Fruit fly (Drosophila melanogaster): ENCODE results near the gene Amnionless.

Amnionless gene

DNA sequence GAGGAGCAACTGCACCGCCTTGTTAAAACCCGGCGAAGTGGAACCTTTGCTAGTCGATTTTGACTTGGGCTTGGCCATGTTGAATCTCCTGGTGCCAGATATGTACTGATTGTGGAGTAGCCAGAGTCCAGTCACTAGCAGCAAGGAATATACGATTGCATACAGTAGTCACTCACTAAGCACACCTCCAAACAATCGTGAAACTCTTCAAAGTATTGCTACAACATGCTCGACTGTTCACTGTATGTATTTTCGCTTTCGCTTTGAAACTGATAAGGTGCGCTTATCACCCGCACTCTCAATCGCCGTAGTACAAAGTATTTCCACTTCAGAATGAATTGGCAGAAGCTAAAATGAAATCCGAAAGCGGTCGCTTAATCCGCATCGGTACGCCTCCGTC lies 2.5 kb downstream of the Amnionless start (continued):
- TF ChIP-seq lov (optimal IDR thresholded peaks at IDR 0.05) (no peak), lov (GFP tag; IDR thresholded peaks at IDR 0.05) (no peak), CG12942 (GFP tag; optimal IDR thresholded peaks at IDR 0.05) (peak; percentile 51), chn (GFP tag; optimal IDR thresholded peaks at IDR 0.05) (peak; percentile 47), CG8359 (GFP tag; optimal IDR thresholded peaks at IDR 0.05; ENCODE audit: borderline replicate concordance) (no peak), pros (GFP tag; optimal IDR thresholded peaks at IDR 0.05) (no peak), Hmx (GFP tag; optimal IDR thresholded peaks at IDR 0.05) (no peak), Six4 (GFP tag; optimal IDR thresholded peaks at IDR 0.05) (peak; percentile 14), cas (GFP tag; IDR thresholded peaks at IDR 0.05) (peak; percentile 58; the same call in 1 of the 2 replicates), pzg (GFP tag; optimal IDR thresholded peaks at IDR 0.05) (peak; percentile 22), CG12769 (tag; optimal IDR thresholded peaks at IDR 0.05) (peak; percentile 92), lab (GFP tag; optimal IDR thresholded peaks at IDR 0.05) (peak; percentile 92), z (GFP tag; IDR thresholded peaks at IDR 0.05) (no peak), wor (GFP tag; IDR thresholded peaks at IDR 0.05) (no peak), twi (tag; optimal IDR thresholded peaks at IDR 0.05) (no peak), YL-1 (GFP tag; optimal IDR thresholded peaks at IDR 0.05) (no peak), ab (GFP tag; optimal IDR thresholded peaks at IDR 0.05) (peak; percentile 37), jumu (GFP tag; optimal IDR thresholded peaks at IDR 0.05) (peak; percentile 51), Hey (tag; optimal IDR thresholded peaks at IDR 0.05) (no peak), fd102C (GFP tag; optimal IDR thresholded peaks at IDR 0.05) (no peak), dmrt11E (tag; optimal IDR thresholded peaks at IDR 0.05) (no peak), mam (GFP tag; optimal IDR thresholded peaks at IDR 0.05) (peak; percentile 84), trh (GFP tag; optimal IDR thresholded peaks at IDR 0.05) (peak; percentile 10), Rfx (GFP tag; IDR thresholded peaks at IDR 0.05) (peak; percentile 88), D19A (tag; optimal IDR thresholded peaks at IDR 0.05) (peak; percentile 5), Tbp (GFP tag; optimal IDR thresholded peaks at IDR 0.05) (no peak), oc (tag; optimal IDR thresholded peaks at IDR 0.05) (peak; percentile 27), onecut (GFP tag; IDR thresholded peaks at IDR 0.05) (peak; percentile 70), CG11560 (tag; IDR thresholded peaks at IDR 0.05) (no peak; the same call in 2 of the 3 replicates), Antp (GFP tag; optimal IDR thresholded peaks at IDR 0.05) (peak; percentile 86), Atf6 (GFP tag; IDR thresholded peaks at IDR 0.05) (peak; percentile 82), dan (GFP tag; IDR thresholded peaks at IDR 0.05) (no peak), Lhr (GFP tag; optimal IDR thresholded peaks at IDR 0.05) (no peak), CG34422 (GFP tag; IDR thresholded peaks at IDR 0.05) (peak; percentile 65), CG14965 (GFP tag; optimal IDR thresholded peaks at IDR 0.05; ENCODE audit: borderline replicate concordance) (no peak), CG9797 (GFP tag; optimal IDR thresholded peaks at IDR 0.05) (no peak), kay (GFP tag; optimal IDR thresholded peaks at IDR 0.05) (peak; percentile 25), Awh (GFP tag; IDR thresholded peaks at IDR 0.05) (peak; percentile 53; the same call in 1 of the 2 replicates), Deaf1 (tag; optimal IDR thresholded peaks at IDR 0.05) (peak; percentile 49), bbx (GFP tag; IDR thresholded peaks at IDR 0.05; ENCODE audit: partially characterized antibody) (no peak; the same call in 1 of the 2 replicates), so (GFP tag; IDR thresholded peaks at IDR 0.05) (peak; percentile 70; the same call in 2 of the 3 replicates), rib (GFP tag; IDR thresholded peaks at IDR 0.05) (peak; percentile 69; the same call in 1 of the 2 replicates), CG12219 (GFP tag; optimal IDR thresholded peaks at IDR 0.05) (peak; percentile 65), E2f2 (GFP tag; IDR thresholded peaks at IDR 0.05) (peak; percentile 39; the same call in 1 of the 2 replicates), CG3281 (GFP tag; optimal IDR thresholded peaks at IDR 0.05) (peak; percentile 67), CG5180 (GFP tag; optimal IDR thresholded peaks at IDR 0.05) (no peak), ato (GFP tag; IDR thresholded peaks at IDR 0.05; ENCODE audit: partially characterized antibody) (no peak), CG6254 (GFP tag; optimal IDR thresholded peaks at IDR 0.05) (peak; percentile 37), CG13123 (GFP tag; optimal IDR thresholded peaks at IDR 0.05) (no peak), CG13775 (GFP tag; optimal IDR thresholded peaks at IDR 0.05) (no peak), C15 (GFP tag; IDR thresholded peaks at IDR 0.05) (0 out of 3 replicates have a peak, but pooled peaks have one; percentile 41)
